Worm (Caenorhabditis elegans) whole organism, young adult: ENCODE results near the gene rpn-5.
A peak's percentile ranks its signal among the peaks of the same experiment; 100 is the strongest.

Experiments
- B0261.1 ChIP-seq: sonication (generic microtip); optimal IDR thresholded peaks from 2 replicates; lab custom pipeline; 2016; ENCODE audit warnings: mild to moderate bottlenecking, missing genetic modification characterization, moderate library complexity, missing compliant biosample characterization
- C06A6.2 ChIP-seq: fragments of 200-800 bp; sonication (Bioruptor generic); conservative IDR thresholded peaks from 2 replicates; pipeline ENCODE4 v1.3.6; 2022; ENCODE audit warnings: missing genetic modification characterization, missing compliant biosample characterization
- D2030.7 ChIP-seq: fragments of 200-800 bp; sonication (Bioruptor generic); IDR thresholded peaks from 2 replicates; pipeline ENCODE4 v1.3.6; 2022; ENCODE audit warnings: missing genetic modification reagents, missing genetic modification characterization, missing compliant biosample characterization
- F22D6.2 ChIP-seq: sonication (generic microtip); optimal IDR thresholded peaks from 2 replicates; lab custom pipeline; 2016; ENCODE audit warnings: mild to moderate bottlenecking, missing genetic modification characterization, missing compliant biosample characterization
- F23B12.7 ChIP-seq: sonication (generic microtip); optimal IDR thresholded peaks from 2 replicates; lab custom pipeline; 2017; ENCODE audit warnings: missing genetic modification characterization, mild to moderate bottlenecking, missing compliant biosample characterization, antibody characterized with exemption, moderate library complexity; ENCODE audit not compliant: insufficient read depth
- K11D2.4 ChIP-seq: fragments of 200-800 bp; sonication (Bioruptor generic); IDR thresholded peaks from 2 replicates; pipeline ENCODE4 v1.3.6; 2022; ENCODE audit warnings: missing genetic modification reagents, missing genetic modification characterization, missing compliant biosample characterization
- K12H6.12 ChIP-seq: fragments of 200-800 bp; sonication (Bioruptor generic); optimal IDR thresholded peaks from 2 replicates; lab custom pipeline; 2018; ENCODE audit warnings: mild to moderate bottlenecking, missing genetic modification characterization, missing compliant biosample characterization
- Y95B8A.8 ChIP-seq: fragments of 200-800 bp; sonication (Bioruptor generic); IDR thresholded peaks from 2 replicates; pipeline ENCODE4 v1.3.6; 2022; ENCODE audit warnings: missing genetic modification reagents, missing genetic modification characterization, missing compliant biosample characterization
- akir-1 ChIP-seq: fragments of 200-800 bp; sonication (Bioruptor generic); optimal IDR thresholded peaks from 2 replicates; lab custom pipeline; 2018; ENCODE audit warnings: mild to moderate bottlenecking, missing genetic modification characterization, moderate library complexity, missing compliant biosample characterization
- aptf-2 ChIP-seq: fragments of 200-800 bp; sonication (Bioruptor generic); conservative IDR thresholded peaks from 2 replicates; pipeline ENCODE4 v1.3.6; 2022; ENCODE audit warnings: missing genetic modification reagents, missing genetic modification characterization, missing compliant biosample characterization
- attf-5 ChIP-seq: fragments of 200-800 bp; sonication (Bioruptor generic); optimal IDR thresholded peaks from 2 replicates; lab custom pipeline; 2018; ENCODE audit warnings: mild to moderate bottlenecking, missing genetic modification characterization, missing compliant biosample characterization
- bed-2 ChIP-seq: fragments of 200-800 bp; sonication (Bioruptor generic); IDR thresholded peaks from 2 replicates; pipeline ENCODE4 v1.3.6; 2022; ENCODE audit warnings: missing genetic modification reagents, missing genetic modification characterization, missing compliant biosample characterization
- cebp-2 ChIP-seq: fragments of 200-800 bp; sonication (Bioruptor generic); IDR thresholded peaks from 2 replicates; pipeline ENCODE4 v1.3.6; 2022; ENCODE audit warnings: missing genetic modification characterization, missing compliant biosample characterization
- ceh-27 ChIP-seq: fragments of 200-800 bp; sonication (Bioruptor generic); optimal IDR thresholded peaks from 2 replicates; lab custom pipeline; 2018; ENCODE audit warnings: mild to moderate bottlenecking, missing genetic modification characterization, moderate library complexity, missing compliant biosample characterization
- ceh-40 ChIP-seq: fragments of 200-800 bp; sonication (Bioruptor generic); IDR thresholded peaks from 2 replicates; pipeline ENCODE4 v1.3.6; 2022; ENCODE audit warnings: missing genetic modification characterization, missing compliant biosample characterization
- ekl-4 ChIP-seq: fragments of 200-800 bp; sonication (Bioruptor generic); IDR thresholded peaks from 2 replicates; pipeline ENCODE4 v1.3.6; 2022; ENCODE audit warnings: missing genetic modification reagents, missing genetic modification characterization, missing compliant biosample characterization
- ets-4 ChIP-seq: fragments of 200-800 bp; sonication (Bioruptor generic); optimal IDR thresholded peaks from 2 replicates; lab custom pipeline; 2018; ENCODE audit warnings: mild to moderate bottlenecking, missing genetic modification characterization, missing compliant biosample characterization
- him-1 ChIP-seq: sonication (generic microtip); optimal IDR thresholded peaks from 2 replicates; lab custom pipeline; 2016; ENCODE audit warnings: missing genotype, missing genetic modification reagents, missing genetic modification characterization, missing compliant biosample characterization
- hmg-1.2 ChIP-seq: fragments of 200-800 bp; sonication (Bioruptor generic); IDR thresholded peaks from 2 replicates; pipeline ENCODE4 v1.3.6; 2022; ENCODE audit warnings: missing genetic modification reagents, missing genetic modification characterization, missing compliant biosample characterization
- hrde-1 ChIP-seq: sonication (generic microtip); optimal IDR thresholded peaks from 2 replicates; lab custom pipeline; 2016; ENCODE audit warnings: missing genetic modification characterization, mild to moderate bottlenecking, missing compliant biosample characterization, moderate library complexity, missing genotype, missing genetic modification reagents, borderline replicate concordance
- let-607 ChIP-seq, 2 experiments: fragments of 200-800 bp in 1 of 2; sonication (Bioruptor generic) in 1 of 2; sonication (generic microtip) in 1 of 2; optimal IDR thresholded peaks; 2 replicates each; lab custom pipeline; 2016 to 2018; ENCODE audit warnings: mild to moderate bottlenecking in 2 of 2, missing compliant biosample characterization in 2 of 2, missing genetic modification characterization in 2 of 2, moderate library complexity in 2 of 2, missing genotype in 1 of 2
- lin-35 ChIP-seq, 3 experiments: fragments of 150-350 bp in 2 of 3; sonication (generic microtip) in 1 of 3; optimal IDR thresholded peaks; 2 replicates each; lab custom pipeline; 2014 to 2018; ENCODE audit warnings: missing biosample characterization in 3 of 3, missing genetic modification characterization in 3 of 3, missing genetic modification reagents in 3 of 3
- lin-54 ChIP-seq: fragments of 200-800 bp; sonication (Bioruptor generic); optimal IDR thresholded peaks from 2 replicates; lab custom pipeline; 2018; ENCODE audit warnings: mild to moderate bottlenecking, missing genetic modification characterization, missing compliant biosample characterization
- lir-1 ChIP-seq: fragments of 200-800 bp; sonication (Bioruptor generic); conservative IDR thresholded peaks from 2 replicates; pipeline ENCODE4 v1.3.6; 2022; ENCODE audit warnings: missing genetic modification reagents, missing genetic modification characterization, missing compliant biosample characterization
- lsl-1 ChIP-seq: fragments of 200-800 bp; sonication (Bioruptor generic); optimal IDR thresholded peaks from 2 replicates; lab custom pipeline; 2018; ENCODE audit warnings: mild to moderate bottlenecking, missing genetic modification characterization, moderate library complexity, missing compliant biosample characterization
- madf-10 ChIP-seq: sonication (generic microtip); optimal IDR thresholded peaks from 2 replicates; lab custom pipeline; 2016; ENCODE audit warnings: mild to moderate bottlenecking, missing genetic modification characterization, missing compliant biosample characterization
- nhr-179 ChIP-seq: sonication (generic microtip); optimal IDR thresholded peaks from 2 replicates; lab custom pipeline; 2016; ENCODE audit warnings: mild to moderate bottlenecking, missing genetic modification characterization, missing compliant biosample characterization
- nhr-27 ChIP-seq: fragments of 200-800 bp; sonication (Bioruptor generic); optimal IDR thresholded peaks from 2 replicates; lab custom pipeline; 2018; ENCODE audit warnings: mild to moderate bottlenecking, missing genetic modification characterization, moderate library complexity, missing compliant biosample characterization
- nhr-80 ChIP-seq: sonication (generic microtip); optimal IDR thresholded peaks from 2 replicates; lab custom pipeline; 2016; ENCODE audit warnings: missing genetic modification characterization, missing compliant biosample characterization
- rcor-1 ChIP-seq: fragments of 200-800 bp; sonication (Bioruptor generic); IDR thresholded peaks from 2 replicates; pipeline ENCODE4 v1.3.6; 2022; ENCODE audit warnings: missing genetic modification reagents, missing genetic modification characterization, missing compliant biosample characterization
- unc-130 ChIP-seq: sonication (generic microtip); optimal IDR thresholded peaks from 2 replicates; lab custom pipeline; 2016; ENCODE audit warnings: missing genetic modification reagents, missing genetic modification characterization, missing compliant biosample characterization
- zim-3 ChIP-seq: sonication (generic microtip); optimal IDR thresholded peaks from 2 replicates; lab custom pipeline; 2017; ENCODE audit warnings: mild to moderate bottlenecking, missing genetic modification characterization, moderate library complexity, missing compliant biosample characterization
- ztf-25 ChIP-seq: fragments of 200-800 bp; sonication (Bioruptor generic); IDR thresholded peaks from 2 replicates; pipeline ENCODE4 v1.3.6; 2022; ENCODE audit warnings: missing genetic modification reagents, missing genetic modification characterization, missing compliant biosample characterization
- ztf-3 ChIP-seq: fragments of 200-800 bp; sonication (Bioruptor generic); optimal IDR thresholded peaks from 2 replicates; lab custom pipeline; 2018; ENCODE audit warnings: mild to moderate bottlenecking, missing genetic modification characterization, missing compliant biosample characterization

The rpn-5 gene

DNA sequence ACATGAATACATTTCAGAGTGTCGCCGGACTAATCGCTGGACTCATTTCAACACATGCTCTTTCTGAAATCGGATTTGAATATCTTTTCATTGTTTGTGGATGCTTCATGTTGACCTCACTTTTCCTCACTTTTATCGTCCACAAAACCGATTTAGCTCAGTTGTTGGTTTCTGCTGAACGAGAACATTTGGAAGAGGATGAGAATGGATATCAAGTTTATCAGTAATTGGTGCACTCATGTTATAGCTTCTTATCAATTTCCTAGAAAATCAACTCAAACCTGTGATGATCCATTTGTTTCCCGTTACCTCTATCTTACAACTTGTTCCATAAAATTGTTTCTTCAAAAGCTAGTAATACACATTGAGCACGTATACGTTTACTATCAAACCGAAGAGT, 2.2 kb downstream of the rpn-5 start (continued):
- TF ChIP-seq ztf-3 (GFP tag; lab: Kevin White, UChicago) (no peak), him-1 (tag; lab: Kevin White, UChicago) (no peak)
- TF ChIP-seq, all 124 proteins: peak for 15

DNA sequence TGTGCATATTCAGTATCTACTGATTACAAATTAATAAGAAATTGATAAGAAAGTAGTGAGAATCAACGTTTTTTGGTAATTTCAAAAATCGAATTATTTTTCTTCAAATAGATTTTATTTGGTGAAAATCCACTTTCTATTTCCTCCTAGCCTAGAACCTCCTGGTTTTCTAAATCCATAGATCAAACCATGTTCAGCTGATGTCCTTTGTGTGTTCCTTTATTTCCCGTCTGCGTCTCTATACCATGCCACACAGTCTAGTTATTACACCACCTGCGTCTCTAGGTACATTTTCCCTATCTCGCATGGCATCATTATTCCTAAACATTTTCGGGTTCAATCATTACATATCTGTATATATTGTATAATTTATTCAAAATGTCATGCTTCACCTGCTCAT, 5.1 kb downstream of the rpn-5 start, which contains the start of gene F10G7.5:
F10G7.5 (plus strand) TSS at position 286 of the 400 bp plus-strand sequence.
- TF ChIP-seq hmg-1.2 (peak; percentile 93), C06A6.2 (GFP tag; lab: Robert Waterston, UW) (no peak), attf-5 (GFP tag; lab: Kevin White, UChicago) (peak; percentile 4), nhr-80 (tag; lab: Kevin White, UChicago) (peak; percentile 1), ceh-27 (GFP tag; lab: Kevin White, UChicago) (no peak), D2030.7 (GFP tag; lab: Robert Waterston, UW) (no peak), ets-4 (no peak), ztf-25 (GFP tag; lab: Robert Waterston, UW) (no peak), unc-130 (GFP tag; lab: Kevin White, UChicago) (no peak), lin-54 (GFP tag; lab: Kevin White, UChicago) (no peak)

DNA sequence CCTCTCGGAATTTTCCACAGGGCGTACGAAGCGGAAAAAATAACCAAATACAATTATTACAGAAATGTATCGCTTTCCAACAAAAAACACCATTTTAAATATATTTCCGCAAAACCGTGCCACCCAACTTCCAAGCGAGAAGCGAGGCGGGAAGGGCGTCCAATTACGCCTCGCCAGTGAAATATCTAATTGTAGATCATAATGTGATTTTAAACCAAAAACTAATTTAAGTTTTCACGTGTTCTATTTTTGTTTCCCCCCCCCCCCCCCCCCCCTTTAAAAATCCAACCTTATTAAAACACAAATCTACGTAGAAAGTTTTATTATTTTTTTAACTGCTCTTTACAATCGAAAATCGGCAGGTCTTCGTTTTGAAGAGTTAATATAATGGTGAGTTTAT, 8.8 kb downstream of the rpn-5 start, which contains the start of gene F10G7.12:
F10G7.12 (plus strand) TSS at position 301 of the 400 bp plus-strand sequence.
- TF ChIP-seq lin-54 (GFP tag; lab: Kevin White, UChicago) (no peak), ztf-3 (GFP tag; lab: Kevin White, UChicago) (no peak), let-607 (tag; optimal IDR thresholded peaks at IDR 0.05; lab: Kevin White, UChicago) (no peak), lsl-1 (GFP tag; lab: Kevin White, UChicago) (no peak), hrde-1 (tag; lab: Kevin White, UChicago) (no peak), K12H6.12 (tag; lab: Kevin White, UChicago) (no peak), nhr-179 (tag; lab: Kevin White, UChicago) (no peak), cebp-2 (GFP tag; lab: Robert Waterston, UW) (no peak), K11D2.4 (GFP tag; lab: Robert Waterston, UW) (no peak), lin-35 (GFP tag; optimal IDR thresholded peaks at IDR 0.05; lab: Kevin White, UChicago) (no peak), lir-1 (no peak), ceh-40 (no peak), F23B12.7 (no peak), F22D6.2 (tag; lab: Kevin White, UChicago) (no peak), attf-5 (GFP tag; lab: Kevin White, UChicago) (no peak), B0261.1 (tag; lab: Kevin White, UChicago) (no peak), madf-10 (tag; lab: Kevin White, UChicago) (no peak), nhr-27 (tag; lab: Kevin White, UChicago) (no peak)

DNA sequence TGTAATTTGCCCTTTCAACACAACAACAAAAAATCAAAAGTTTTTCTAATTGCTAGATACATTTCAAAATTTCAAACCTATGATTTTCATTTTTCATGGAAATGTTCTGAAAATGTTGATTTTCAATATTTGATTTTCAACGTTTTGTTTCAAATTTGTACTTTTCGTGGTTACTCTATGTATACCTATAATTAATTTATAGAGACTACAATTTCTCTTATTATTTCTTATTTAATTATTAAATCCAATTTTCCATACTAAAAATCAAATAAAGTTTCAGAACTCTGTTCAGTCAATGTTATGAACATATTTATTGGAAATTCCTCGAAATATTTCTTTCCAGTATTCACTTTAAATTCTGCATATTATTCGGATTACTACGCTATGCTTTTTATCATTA, 11.3 kb downstream of the rpn-5 start, which contains the start of gene sre-39:
sre-39 (plus strand) TSS at position 301 of the 400 bp plus-strand sequence.
- TF ChIP-seq zim-3 (tag; lab: Kevin White, UChicago) (no peak), aptf-2 (GFP tag; lab: Robert Waterston, UW) (no peak), ekl-4 (GFP tag; lab: Robert Waterston, UW) (no peak), Y95B8A.8 (GFP tag; lab: Robert Waterston, UW) (no peak), bed-2 (GFP tag; lab: Robert Waterston, UW) (no peak), D2030.7 (GFP tag; lab: Robert Waterston, UW) (no peak), hmg-1.2 (no peak), rcor-1 (GFP tag; lab: Robert Waterston, UW) (no peak), akir-1 (GFP tag; lab: Kevin White, UChicago) (no peak), let-607 (tag; optimal IDR thresholded peaks at IDR 0.05; lab: Kevin White, UChicago) (no peak)
